Fruit fly (Drosophila melanogaster) whole organism, prepupa: ENCODE data around the gene plum.

ENCODE experiments used
- Blimp-1 ChIP-seq: fragments of 200-800 bp; sonication (Bioruptor generic); optimal IDR thresholded peaks from 3 replicates; lab custom pipeline; 2017; ENCODE audit warnings: missing biosample characterization, missing genetic modification characterization, mild to moderate bottlenecking, moderate library complexity, missing genetic modification reagents
- CG10631 ChIP-seq: fragments of 200-800 bp; sonication (Bioruptor generic); optimal IDR thresholded peaks from 2 replicates; lab custom pipeline; 2016; ENCODE audit warnings: missing biosample characterization, missing genetic modification characterization
- CG10669 ChIP-seq: fragments of 200-800 bp; sonication (Bioruptor generic); optimal IDR thresholded peaks from 3 replicates; lab custom pipeline; 2018; ENCODE audit warnings: missing biosample characterization, mild to moderate bottlenecking, missing genetic modification characterization, moderate library complexity
- CG11762 ChIP-seq: fragments of 200-800 bp; sonication (Bioruptor generic); optimal IDR thresholded peaks from 3 replicates; lab custom pipeline; 2016; ENCODE audit warnings: missing biosample characterization, missing genetic modification characterization; ENCODE audit not compliant: insufficient read depth
- CG11902 ChIP-seq: fragments of 200-800 bp; sonication (Bioruptor generic); optimal IDR thresholded peaks from 3 replicates; lab custom pipeline; 2016; ENCODE audit warnings: missing biosample characterization, missing genetic modification characterization
- CG16779 ChIP-seq: fragments of 200-800 bp; sonication (Bioruptor generic); optimal IDR thresholded peaks from 3 replicates; lab custom pipeline; 2017; ENCODE audit warnings: missing biosample characterization, mild to moderate bottlenecking, missing genetic modification characterization
- CG3032 ChIP-seq: fragments of 200-800 bp; optimal IDR thresholded peaks from 2 replicates; lab custom pipeline; 2019; ENCODE audit warnings: missing biosample characterization, mild to moderate bottlenecking, missing genetic modification characterization, moderate library complexity
- CG32006 ChIP-seq: fragments of 200-800 bp; sonication (Bioruptor generic); optimal IDR thresholded peaks from 3 replicates; lab custom pipeline; 2017; ENCODE audit warnings: missing biosample characterization, mild to moderate bottlenecking, missing genetic modification characterization
- CG34406 ChIP-seq: fragments of 200-800 bp; sonication (Bioruptor generic); optimal IDR thresholded peaks from 3 replicates; lab custom pipeline; 2016; ENCODE audit warnings: missing biosample characterization, missing genetic modification characterization
- CG6163 ChIP-seq: fragments of 200-800 bp; sonication (Bioruptor generic); IDR thresholded peaks from 3 replicates; pipeline ENCODE4 v1.3.6; 2022; ENCODE audit warnings: missing biosample characterization, missing genetic modification characterization
- CG6276 ChIP-seq: fragments of 200-800 bp; sonication (Bioruptor generic); optimal IDR thresholded peaks from 2 replicates; lab custom pipeline; 2017; ENCODE audit warnings: missing biosample characterization, mild to moderate bottlenecking, missing genetic modification characterization
- CG6792 ChIP-seq: fragments of 200-800 bp; sonication (Bioruptor generic); optimal IDR thresholded peaks from 3 replicates; lab custom pipeline; 2016; ENCODE audit warnings: missing biosample characterization, missing genetic modification characterization
- CG6808 ChIP-seq: fragments of 200-800 bp; sonication (Bioruptor generic); optimal IDR thresholded peaks from 3 replicates; lab custom pipeline; 2017; ENCODE audit warnings: missing biosample characterization, missing genetic modification characterization, mild to moderate bottlenecking, moderate library complexity, missing genetic modification reagents
- CG6854 ChIP-seq: fragments of 200-800 bp; sonication (Bioruptor generic); optimal IDR thresholded peaks from 2 replicates; lab custom pipeline; 2017; ENCODE audit warnings: missing biosample characterization, mild to moderate bottlenecking, missing genetic modification characterization
- CG7368 ChIP-seq: fragments of 200-800 bp; sonication (Bioruptor generic); optimal IDR thresholded peaks from 3 replicates; lab custom pipeline; 2016; ENCODE audit warnings: missing biosample characterization, missing genetic modification characterization
- CG8119 ChIP-seq: fragments of 200-800 bp; sonication (Bioruptor generic); IDR thresholded peaks from 3 replicates; pipeline ENCODE4 v1.3.6; 2022; ENCODE audit warnings: missing biosample characterization, missing genetic modification characterization
- CG8632 ChIP-seq: fragments of 200-800 bp; sonication (Bioruptor generic); optimal IDR thresholded peaks from 3 replicates; lab custom pipeline; 2016; ENCODE audit warnings: missing biosample characterization, missing genetic modification characterization
- Eip75B ChIP-seq: fragments of 200-800 bp; sonication (Bioruptor generic); optimal IDR thresholded peaks from 3 replicates; lab custom pipeline; 2016; ENCODE audit warnings: missing biosample characterization, missing genetic modification characterization
- Eip78C ChIP-seq: fragments of 200-800 bp; sonication (Bioruptor generic); peaks from one replicate; lab custom pipeline; 2016; ENCODE audit warnings: missing biosample characterization, missing genetic modification characterization
- Eip93F ChIP-seq: fragments of 200-800 bp; sonication (Bioruptor generic); optimal IDR thresholded peaks from 2 replicates; lab custom pipeline; 2016; ENCODE audit warnings: missing biosample characterization, mild to moderate bottlenecking, missing genetic modification characterization
- Ets96B ChIP-seq: fragments of 200-800 bp; optimal IDR thresholded peaks from 2 replicates; lab custom pipeline; 2019; ENCODE audit warnings: missing biosample characterization, mild to moderate bottlenecking, missing genetic modification characterization, moderate library complexity
- Hr38 ChIP-seq: sonication (Bioruptor generic); optimal IDR thresholded peaks from 2 replicates; lab custom pipeline; 2016; ENCODE audit warnings: missing biosample characterization, missing genetic modification characterization
- Lpt ChIP-seq: fragments of 200-800 bp; sonication (Bioruptor generic); optimal IDR thresholded peaks from 3 replicates; lab custom pipeline; 2016; ENCODE audit warnings: missing biosample characterization, missing genetic modification characterization
- Met ChIP-seq: fragments of 200-800 bp; sonication (Bioruptor generic); optimal IDR thresholded peaks from 3 replicates; lab custom pipeline; 2016; ENCODE audit warnings: missing biosample characterization, missing genetic modification characterization
- Sox102F ChIP-seq: fragments of 200-800 bp; sonication (Bioruptor generic); optimal IDR thresholded peaks from 2 replicates; lab custom pipeline; 2016; ENCODE audit warnings: missing biosample characterization, mild to moderate bottlenecking, missing genetic modification characterization
- Sox14 ChIP-seq: fragments of 200-800 bp; sonication (Bioruptor generic); optimal IDR thresholded peaks from 3 replicates; lab custom pipeline; 2016; ENCODE audit warnings: missing biosample characterization, missing genetic modification characterization
- achi ChIP-seq: fragments of 200-800 bp; sonication (Bioruptor generic); optimal IDR thresholded peaks from 3 replicates; lab custom pipeline; 2016; ENCODE audit warnings: missing biosample characterization, missing genetic modification characterization
- acj6 ChIP-seq: fragments of 200-800 bp; sonication (Bioruptor generic); optimal IDR thresholded peaks from 3 replicates; lab custom pipeline; 2016; ENCODE audit warnings: missing biosample characterization, missing genetic modification characterization
- dac ChIP-seq: fragments of 200-800 bp; sonication (Bioruptor generic); optimal IDR thresholded peaks from 2 replicates; lab custom pipeline; 2017; ENCODE audit warnings: missing biosample characterization, mild to moderate bottlenecking, missing genetic modification characterization
- dsx ChIP-seq: fragments of 200-800 bp; optimal IDR thresholded peaks from 3 replicates; lab custom pipeline; 2019; ENCODE audit warnings: missing biosample characterization, mild to moderate bottlenecking, missing genetic modification characterization, moderate library complexity; ENCODE audit not compliant: poor library complexity, severe bottlenecking
- eg ChIP-seq: fragments of 200-800 bp; sonication (Bioruptor generic); IDR thresholded peaks from 3 replicates; pipeline ENCODE4 v1.3.6; 2022; ENCODE audit warnings: missing biosample characterization, missing genetic modification characterization
- esn ChIP-seq: fragments of 200-800 bp; sonication (Bioruptor generic); optimal IDR thresholded peaks from 2 replicates; lab custom pipeline; 2016; ENCODE audit warnings: missing biosample characterization, mild to moderate bottlenecking, missing genetic modification characterization, moderate library complexity
- fd59A ChIP-seq: fragments of 200-800 bp; sonication (Bioruptor generic); optimal IDR thresholded peaks from 2 replicates; lab custom pipeline; 2017; ENCODE audit warnings: missing biosample characterization, mild to moderate bottlenecking, missing genetic modification characterization, missing genetic modification reagents
- fd85E ChIP-seq: fragments of 200-800 bp; sonication (Bioruptor generic); optimal IDR thresholded peaks from 3 replicates; lab custom pipeline; 2016; ENCODE audit warnings: missing biosample characterization, missing genetic modification characterization
- fkh ChIP-seq: fragments of 200-800 bp; sonication (Bioruptor generic); optimal IDR thresholded peaks from 3 replicates; lab custom pipeline; 2017; ENCODE audit warnings: missing biosample characterization, mild to moderate bottlenecking, missing genetic modification characterization, moderate library complexity
- net ChIP-seq: fragments of 200-800 bp; sonication (Bioruptor generic); optimal IDR thresholded peaks from 3 replicates; lab custom pipeline; 2016; ENCODE audit warnings: missing biosample characterization, missing genetic modification characterization
- salr ChIP-seq, 2 experiments: fragments of 200-800 bp; sonication (Bioruptor generic); optimal IDR thresholded peaks; 3 replicates each; lab custom pipeline; 2016 to 2018; ENCODE audit warnings: missing biosample characterization in 2 of 2, missing genetic modification characterization in 2 of 2, mild to moderate bottlenecking in 1 of 2
- spab ChIP-seq: fragments of 200-800 bp; sonication (Bioruptor generic); optimal IDR thresholded peaks from 2 replicates; lab custom pipeline; 2017; ENCODE audit warnings: missing biosample characterization, mild to moderate bottlenecking, missing genetic modification characterization, missing genetic modification reagents
- ss ChIP-seq, 2 experiments: fragments of 200-800 bp; sonication (Bioruptor generic); optimal IDR thresholded peaks; 2 replicates in 1 of 2; 3 replicates in 1 of 2; lab custom pipeline; 2017 to 2018; ENCODE audit warnings: mild to moderate bottlenecking in 2 of 2, missing biosample characterization in 2 of 2, missing genetic modification characterization in 2 of 2, moderate library complexity in 1 of 2
- svp ChIP-seq: fragments of 200-800 bp; sonication (Bioruptor generic); peaks from one replicate; lab custom pipeline; 2016; ENCODE audit warnings: missing biosample characterization, missing genetic modification characterization
- topi ChIP-seq: fragments of 200-800 bp; sonication (Bioruptor generic); optimal IDR thresholded peaks from 3 replicates; lab custom pipeline; 2016; ENCODE audit warnings: missing biosample characterization, missing genetic modification characterization
- vri ChIP-seq: fragments of 200-800 bp; sonication (Bioruptor generic); optimal IDR thresholded peaks from 3 replicates; lab custom pipeline; 2016; ENCODE audit warnings: missing biosample characterization, mild to moderate bottlenecking, missing genetic modification characterization

The plum gene

dm6 chr3R:26535568-26536029, 582 bp upstream of the plum start (continued):
- TF ChIP-seq Sox102F = no peak
- no peak for TF ChIP-seq CG11902
- TF ChIP-seq CG6163 (GFP tag; lab: Robert Waterston, UW) = peak; percentile 89; the same call in 2 of the 3 replicates
- peak; percentile 53 for TF ChIP-seq spab (GFP tag; lab: Kevin White, UChicago)
- TF ChIP-seq CG10631 (GFP tag; lab: Kevin White, UChicago) = no peak
- TF ChIP-seq CG16779 = peak; percentile 87
- TF ChIP-seq CG34406 (GFP tag; lab: Kevin White, UChicago) = no peak
- peak; percentile 74 for TF ChIP-seq CG6808
- TF ChIP-seq eg = peak; percentile 95
- no peak for TF ChIP-seq fkh
- TF ChIP-seq Lpt = peak; percentile 42
- TF ChIP-seq Eip75B = no peak
- TF ChIP-seq Sox14 (GFP tag; lab: Kevin White, UChicago) = no peak
- peak; percentile 42 for TF ChIP-seq Ets96B (tag; lab: Kevin White, UChicago)
- TF ChIP-seq dsx = peak; percentile 66
- no peak for TF ChIP-seq CG7368 (GFP tag; lab: Kevin White, UChicago)
- no peak for TF ChIP-seq Met (GFP tag; lab: Kevin White, UChicago)
- no peak for TF ChIP-seq vri (GFP tag; lab: Kevin White, UChicago)
- peak; percentile 55 for TF ChIP-seq CG6854 (GFP tag; lab: Kevin White, UChicago)
- no peak for TF ChIP-seq esn (GFP tag; lab: Kevin White, UChicago)
- peak; percentile 86 for TF ChIP-seq Blimp-1 (GFP tag; lab: Kevin White, UChicago)
- no peak for TF ChIP-seq fd59A (GFP tag; lab: Kevin White, UChicago)
- TF ChIP-seq svp (GFP tag; lab: Kevin White, UChicago) = no peak
- TF ChIP-seq net (GFP tag; lab: Kevin White, UChicago) = peak; percentile 41
- TF ChIP-seq fd85E (GFP tag; lab: Kevin White, UChicago) = no peak
- peak; percentile 52 for TF ChIP-seq CG10669 (GFP tag; lab: Kevin White, UChicago)
- TF ChIP-seq Eip93F = peak; percentile 15
- TF ChIP-seq CG3032 (tag; lab: Kevin White, UChicago) = peak; percentile 20
- TF ChIP-seq dac = no peak
- TF ChIP-seq CG6276 (GFP tag; lab: Kevin White, UChicago) = peak; percentile 90
- TF ChIP-seq salr (GFP tag; optimal IDR thresholded peaks at IDR 0.05; lab: Kevin White, UChicago) = no peak
- peak; percentile 90 to 91 for TF ChIP-seq ss (GFP tag; optimal IDR thresholded peaks at IDR 0.05; lab: Kevin White, UChicago)
- no peak for TF ChIP-seq Hr38 (GFP tag; lab: Kevin White, UChicago)
- no peak for TF ChIP-seq CG6792 (GFP tag; lab: Kevin White, UChicago)
- TF ChIP-seq topi = no peak
- no peak for TF ChIP-seq acj6 (GFP tag; lab: Kevin White, UChicago)
- TF ChIP-seq, all 60 proteins: peak for 23

dm6 chr3R:26533997-26534556, 940 bp downstream of the plum start:
- TF ChIP-seq Eip78C (peak; percentile 34), CG6854 (GFP tag; lab: Kevin White, UChicago) (peak; percentile 27), eg (0 out of 3 replicates have a peak, but pooled peaks have one; percentile 34), CG11762 (no peak)

- TF ChIP-seq achi (peak; percentile 18), Eip78C (peak; percentile 72), CG8119 (GFP tag; lab: Robert Waterston, UW) (0 out of 3 replicates have a peak, but pooled peaks have one; percentile 29), CG8632 (GFP tag; lab: Kevin White, UChicago) (no peak), CG10669 (GFP tag; lab: Kevin White, UChicago) (peak; percentile 29), net (GFP tag; lab: Kevin White, UChicago) (no peak), Eip93F (no peak), CG6163 (GFP tag; lab: Robert Waterston, UW) (0 out of 3 replicates have a peak, but pooled peaks have one; percentile 7), CG10631 (GFP tag; lab: Kevin White, UChicago) (no peak), CG32006 (GFP tag; lab: Kevin White, UChicago) (peak; percentile 35)
Measured at dm6 chr3R:26529290-26529941, 5.6 kb downstream of the plum start.
